Fruit fly (Drosophila melanogaster): ENCODE measurements around the gene aln.

DNA sequence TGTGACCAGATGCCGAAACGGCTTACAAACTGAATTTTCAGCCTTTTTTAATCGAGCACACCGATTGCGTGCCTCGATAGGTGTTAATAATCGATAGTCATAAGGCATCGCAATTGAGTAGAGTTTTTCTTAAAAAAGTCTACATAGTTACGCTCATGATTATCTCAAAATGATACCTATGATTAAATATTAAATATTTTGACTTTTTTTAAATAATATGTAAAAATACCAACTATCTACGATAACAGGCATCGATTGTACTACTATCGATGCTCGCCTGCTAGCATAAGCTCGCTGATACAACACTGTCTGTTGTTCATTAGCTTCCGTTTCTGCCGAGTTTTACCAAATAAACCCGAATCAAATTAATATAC lies 41.1 kb downstream of the aln start:
- no peak for TF ChIP-seq EcR (GFP tag; optimal IDR thresholded peaks at IDR 0.05)
- TF ChIP-seq rn (GFP tag; IDR thresholded peaks at IDR 0.05) = no peak
- TF ChIP-seq CG8301 (tag; optimal IDR thresholded peaks at IDR 0.05) = no peak
- TF ChIP-seq gl (tag; optimal IDR thresholded peaks at IDR 0.05) = no peak

All from whole organism, pupa.